Fruit fly (Drosophila melanogaster) whole organism, adult: ENCODE data around the gene yellow-c.

Source experiments
- CG11617 ChIP-seq: fragments of 200-800 bp; sonication (Bioruptor generic); optimal IDR thresholded peaks from 2 replicates; lab custom pipeline; 2017; ENCODE audit warnings: mild to moderate bottlenecking, missing biosample characterization, missing genetic modification reagents, missing genetic modification characterization
- CG12768 ChIP-seq: fragments of 200-800 bp; sonication (Bioruptor generic); optimal IDR thresholded peaks from 2 replicates; lab custom pipeline; 2017; ENCODE audit warnings: missing biosample characterization, missing genetic modification characterization, mild to moderate bottlenecking, moderate library complexity, missing genetic modification reagents
- CG14711 ChIP-seq: fragments of 200-800 bp; sonication (Bioruptor generic); optimal IDR thresholded peaks from 2 replicates; lab custom pipeline; 2018; ENCODE audit warnings: missing biosample characterization, mild to moderate bottlenecking, missing genetic modification characterization, moderate library complexity
- CG1620 ChIP-seq: fragments of 200-800 bp; sonication (Bioruptor generic); optimal IDR thresholded peaks from 2 replicates; lab custom pipeline; 2016; ENCODE audit warnings: missing biosample characterization, missing genetic modification characterization
- CG33017 ChIP-seq: fragments of 200-800 bp; sonication (Bioruptor generic); optimal IDR thresholded peaks from 2 replicates; lab custom pipeline; 2018; ENCODE audit warnings: missing biosample characterization, mild to moderate bottlenecking, missing genetic modification characterization, moderate library complexity
- CG5204 ChIP-seq: fragments of 200-800 bp; sonication (Bioruptor generic); optimal IDR thresholded peaks from 2 replicates; lab custom pipeline; 2016; ENCODE audit warnings: missing biosample characterization, missing genetic modification characterization
- CG7045 ChIP-seq: fragments of 200-800 bp; sonication (Bioruptor generic); optimal IDR thresholded peaks from 2 replicates; lab custom pipeline; 2017; ENCODE audit warnings: missing biosample characterization, mild to moderate bottlenecking, missing genetic modification characterization
- CG7101 ChIP-seq: fragments of 200-800 bp; sonication (Bioruptor generic); optimal IDR thresholded peaks from 2 replicates; lab custom pipeline; 2018; ENCODE audit warnings: missing biosample characterization, mild to moderate bottlenecking, missing genetic modification characterization, moderate library complexity
- Clk ChIP-seq: fragments of 200-800 bp; sonication (Bioruptor generic); optimal IDR thresholded peaks from 2 replicates; lab custom pipeline; 2017; ENCODE audit warnings: missing biosample characterization, missing genetic modification characterization
- Crg-1 ChIP-seq: fragments of 200-800 bp; sonication (Bioruptor generic); optimal IDR thresholded peaks from 2 replicates; lab custom pipeline; 2016; ENCODE audit warnings: missing biosample characterization, missing genetic modification characterization
- Hr96 ChIP-seq: fragments of 200-800 bp; sonication (Bioruptor generic); optimal IDR thresholded peaks from 2 replicates; lab custom pipeline; 2016; ENCODE audit warnings: missing biosample characterization, missing genetic modification characterization
- Mnt ChIP-seq: fragments of 200-800 bp; sonication (Bioruptor generic); optimal IDR thresholded peaks from 2 replicates; lab custom pipeline; 2016; ENCODE audit warnings: missing biosample characterization, mild to moderate bottlenecking, missing genetic modification characterization
- bab1 ChIP-seq: fragments of 200-800 bp; sonication (Bioruptor generic); optimal IDR thresholded peaks from 3 replicates; lab custom pipeline; 2019; ENCODE audit warnings: missing biosample characterization, mild to moderate bottlenecking, missing genetic modification characterization, moderate library complexity
- cic ChIP-seq: fragments of 200-800 bp; sonication (Bioruptor generic); optimal IDR thresholded peaks from 2 replicates; lab custom pipeline; 2017; ENCODE audit warnings: missing biosample characterization, mild to moderate bottlenecking, missing genetic modification characterization, moderate library complexity
- cnc ChIP-seq, 2 experiments: fragments of >200 bp; optimal IDR thresholded peaks; 2 replicates each; lab custom pipeline; 2017
- kay ChIP-seq: fragments of 200-800 bp; sonication (Bioruptor generic); peaks from one replicate; lab custom pipeline; 2016; ENCODE audit warnings: missing biosample characterization, missing genetic modification characterization, borderline replicate concordance
- ovo ChIP-seq: fragments of 200-800 bp; sonication (Bioruptor generic); optimal IDR thresholded peaks from 2 replicates; lab custom pipeline; 2016; ENCODE audit warnings: missing biosample characterization, missing genetic modification characterization
- pad ChIP-seq: fragments of 200-800 bp; sonication (Bioruptor generic); optimal IDR thresholded peaks from 3 replicates; lab custom pipeline; 2017; ENCODE audit warnings: missing biosample characterization, missing genetic modification characterization, mild to moderate bottlenecking, moderate library complexity, missing genetic modification reagents
- tj ChIP-seq: fragments of 200-800 bp; sonication (Bioruptor generic); optimal IDR thresholded peaks from 3 replicates; lab custom pipeline; 2017; ENCODE audit warnings: missing biosample characterization, mild to moderate bottlenecking, missing genetic modification characterization, moderate library complexity
- toe ChIP-seq: fragments of 200-800 bp; sonication (Bioruptor generic); optimal IDR thresholded peaks from 2 replicates; lab custom pipeline; 2016; ENCODE audit warnings: missing biosample characterization, missing genetic modification characterization

The yellow-c gene

DNA sequence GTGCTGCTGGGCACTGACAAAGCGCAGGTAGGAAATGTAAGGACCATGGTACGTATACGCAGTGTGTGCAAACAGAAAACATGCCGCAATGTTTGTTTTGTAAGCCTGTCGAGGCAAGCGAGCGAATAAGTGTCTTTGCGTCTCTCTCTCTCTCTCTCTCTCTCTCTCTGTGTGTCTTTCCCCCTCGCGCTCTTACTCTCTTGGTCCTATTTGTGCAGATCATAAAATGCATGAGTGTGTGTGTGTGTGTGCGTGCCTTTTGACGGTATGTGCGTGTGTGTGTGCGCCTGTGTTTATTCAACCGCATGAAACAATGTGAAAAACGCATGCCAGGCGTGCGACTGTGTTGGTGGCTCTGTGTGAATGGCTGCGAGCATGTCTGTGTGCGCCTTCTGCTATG is 21.7 kb upstream of the yellow-c start:
- TF ChIP-seq kay (no peak), cic (GFP tag; lab: Kevin White, UChicago) (peak; percentile 13), Hr96 (peak; percentile 2), CG1620 (no peak)

- TF ChIP-seq kay (no peak), Hr96 (no peak), Clk (no peak), CG33017 (tag; lab: Kevin White, UChicago) (no peak), CG12768 (GFP tag; lab: Kevin White, UChicago) (no peak), cnc (optimal IDR thresholded peaks at IDR 0.05; lab: Kevin White, UChicago) (no peak), CG1620 (no peak), ovo (GFP tag; lab: Kevin White, UChicago) (no peak), CG7045 (no peak), toe (GFP tag; lab: Kevin White, UChicago) (no peak), tj (no peak), bab1 (GFP tag; lab: Kevin White, UChicago) (no peak), Mnt (no peak), CG14711 (tag; lab: Kevin White, UChicago) (no peak), cic (GFP tag; lab: Kevin White, UChicago) (no peak), Crg-1 (GFP tag; lab: Kevin White, UChicago) (no peak), CG5204 (GFP tag; lab: Kevin White, UChicago) (no peak), CG11617 (GFP tag; lab: Kevin White, UChicago) (no peak), CG7101 (tag; lab: Kevin White, UChicago) (no peak)
Observed at dm6 chr2L:15016031-15016430, 19.2 kb upstream of the yellow-c start, which contains the start of gene GABA-B-R1. GABA-B-R1 (plus strand) TSS chr2L:15016331.

- no peak for TF ChIP-seq Mnt
- no peak for TF ChIP-seq cnc (optimal IDR thresholded peaks at IDR 0.05; lab: Kevin White, UChicago)
- no peak for TF ChIP-seq ovo (GFP tag; lab: Kevin White, UChicago)
- TF ChIP-seq CG5204 (GFP tag; lab: Kevin White, UChicago), result no peak
- no peak for TF ChIP-seq CG33017 (tag; lab: Kevin White, UChicago)
- TF ChIP-seq bab1 (GFP tag; lab: Kevin White, UChicago), result no peak
- TF ChIP-seq CG7101 (tag; lab: Kevin White, UChicago), result no peak
- TF ChIP-seq toe (GFP tag; lab: Kevin White, UChicago), result no peak
- TF ChIP-seq pad (GFP tag; lab: Kevin White, UChicago), result no peak
- no peak for TF ChIP-seq kay
- TF ChIP-seq cic (GFP tag; lab: Kevin White, UChicago), result no peak
- no peak for TF ChIP-seq CG7045
- TF ChIP-seq CG11617 (GFP tag; lab: Kevin White, UChicago), result no peak
- no peak for TF ChIP-seq Crg-1 (GFP tag; lab: Kevin White, UChicago)
- no peak for TF ChIP-seq Clk
- no peak for TF ChIP-seq tj
- no peak for TF ChIP-seq CG12768 (GFP tag; lab: Kevin White, UChicago)
Observed at dm6 chr2L:15026582-15026981, 8.6 kb upstream of the yellow-c start, which contains the start of gene CG33310. CG33310 (plus strand) TSS chr2L:15026882.

DNA sequence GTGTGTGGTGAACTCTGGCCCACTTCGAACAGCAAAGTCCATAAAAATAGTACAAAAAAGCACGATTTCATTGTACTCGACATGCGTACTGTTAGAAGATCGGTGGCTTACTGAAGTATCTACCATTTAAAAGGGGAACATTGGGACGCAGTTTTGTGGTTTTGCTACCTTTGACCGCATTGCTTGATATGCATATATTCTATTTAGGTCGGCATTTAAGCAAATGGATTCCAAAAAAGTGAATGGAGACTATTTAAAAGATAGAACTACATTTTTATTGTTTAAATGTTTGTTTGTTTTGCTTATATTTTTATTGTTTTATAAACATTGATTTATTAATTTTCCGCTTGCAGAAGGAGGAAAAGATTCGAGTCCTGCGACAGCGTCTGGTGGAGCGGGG is 3.5 kb upstream of the yellow-c start, which contains the start of gene CG31832:
CG31832 (minus strand) TSS at position 101 of the 400 bp plus-strand sequence.
- TF ChIP-seq kay, result peak; percentile 20
- no peak for TF ChIP-seq pad (GFP tag; lab: Kevin White, UChicago)

- TF ChIP-seq CG12768 (GFP tag; lab: Kevin White, UChicago) (no peak), Crg-1 (GFP tag; lab: Kevin White, UChicago) (no peak), Clk (no peak), CG14711 (tag; lab: Kevin White, UChicago) (no peak), kay (peak; percentile 38), cic (GFP tag; lab: Kevin White, UChicago) (no peak), CG7045 (no peak), CG7101 (tag; lab: Kevin White, UChicago) (no peak), cnc (optimal IDR thresholded peaks at IDR 0.05; lab: Kevin White, UChicago) (peak; percentile 79 to 86), tj (no peak), Hr96 (no peak), CG11617 (GFP tag; lab: Kevin White, UChicago) (no peak), Mnt (no peak), CG33017 (tag; lab: Kevin White, UChicago) (no peak)
Observed at dm6 chr2L:15038339-15039308, 3.4 kb downstream of the yellow-c start, which contains the start of gene CIAPIN1. CIAPIN1 (minus strand) TSS chr2L:15038861.

DNA sequence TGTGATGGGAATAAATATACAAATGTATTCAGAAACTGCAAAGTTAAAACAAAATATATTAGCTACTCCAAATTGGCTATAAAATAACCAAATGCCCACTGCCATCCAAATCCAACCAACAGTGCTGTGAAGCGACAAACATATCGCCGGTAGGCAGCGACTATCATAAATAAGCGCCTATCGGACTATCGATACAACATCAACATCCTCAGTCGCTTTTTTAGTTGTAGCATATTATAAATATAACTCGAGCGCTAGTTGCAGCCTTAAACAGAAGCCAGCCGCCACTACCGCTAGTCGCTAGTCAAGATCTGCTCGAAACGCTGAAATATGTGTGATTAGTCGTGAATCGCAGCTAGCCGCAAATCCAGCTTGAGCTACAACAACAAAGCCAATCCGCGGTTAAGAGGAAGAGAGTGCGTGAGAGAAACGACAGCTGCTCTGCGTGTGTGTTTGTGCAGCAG is 4.1 kb downstream of the yellow-c start:
- peak; percentile 47 for TF ChIP-seq Crg-1 (GFP tag; lab: Kevin White, UChicago)
- TF ChIP-seq Hr96, result peak; percentile 61
- TF ChIP-seq ovo (GFP tag; lab: Kevin White, UChicago), result no peak
- no peak for TF ChIP-seq cnc (optimal IDR thresholded peaks at IDR 0.05; lab: Kevin White, UChicago)
- TF ChIP-seq CG11617 (GFP tag; lab: Kevin White, UChicago), result no peak
- peak; percentile 36 for TF ChIP-seq CG14711 (tag; lab: Kevin White, UChicago)
- TF ChIP-seq CG5204 (GFP tag; lab: Kevin White, UChicago), result peak; percentile 12
- TF ChIP-seq CG12768 (GFP tag; lab: Kevin White, UChicago), result peak; percentile 15
- TF ChIP-seq kay, result no peak
- no peak for TF ChIP-seq Clk
- TF ChIP-seq tj, result no peak
- TF ChIP-seq cic (GFP tag; lab: Kevin White, UChicago), result no peak
- TF ChIP-seq CG7101 (tag; lab: Kevin White, UChicago), result peak; percentile 45
- peak; percentile 41 for TF ChIP-seq toe (GFP tag; lab: Kevin White, UChicago)
- TF ChIP-seq Mnt, result peak; percentile 18
- TF ChIP-seq CG1620, result peak; percentile 56
- no peak for TF ChIP-seq CG7045
- peak; percentile 54 for TF ChIP-seq pad (GFP tag; lab: Kevin White, UChicago)
- TF ChIP-seq CG33017 (tag; lab: Kevin White, UChicago), result no peak
- TF ChIP-seq bab1 (GFP tag; lab: Kevin White, UChicago), result peak; percentile 40
